Worm (Caenorhabditis elegans): Measurements from ENCODE around the gene ZK757.2.

ZK757.2 gene

DNA sequence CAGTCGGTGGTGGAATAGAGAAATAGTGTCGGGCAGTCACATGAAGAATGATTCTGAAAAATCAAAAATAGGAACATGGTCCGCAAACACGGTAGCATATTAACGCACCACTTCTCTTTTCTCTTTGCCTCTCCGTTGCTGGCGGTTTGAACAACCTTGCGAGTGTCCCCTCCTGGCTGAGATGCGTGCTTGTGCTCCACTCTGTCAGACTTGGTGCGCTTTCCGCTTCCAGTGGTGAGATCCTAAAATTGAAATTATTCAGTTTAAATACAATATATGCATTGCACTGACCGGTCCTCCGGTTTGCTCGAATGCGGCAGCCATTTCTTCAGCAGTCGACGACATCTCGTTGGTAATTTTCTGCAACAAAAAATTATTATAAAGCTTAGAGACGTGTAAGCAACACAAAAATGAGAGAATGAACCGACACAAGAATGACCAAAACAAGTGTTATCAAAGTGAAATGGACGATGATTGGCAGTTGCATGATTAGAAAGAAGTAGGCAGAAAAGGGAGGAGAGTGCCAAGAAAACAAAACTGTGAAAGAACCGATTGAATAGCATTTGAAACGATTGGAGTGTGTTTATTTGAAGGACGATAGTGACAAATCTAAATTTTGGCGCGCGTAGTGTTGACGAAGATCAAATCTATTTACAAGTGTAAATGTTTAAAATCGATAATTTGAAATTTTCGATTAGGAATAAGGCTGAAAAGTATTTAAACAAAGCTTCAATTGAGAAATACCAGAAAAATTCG is 53.5 kb downstream of the ZK757.2 start, which contains the start of gene ZK632.9:
TSS of gene ZK632.9 (minus strand) at position 360 of the 756 bp plus-strand sequence.
- no peak for TF ChIP-seq aly-1 (tag; optimal IDR thresholded peaks at IDR 0.05)
- TF ChIP-seq pes-1 (GFP tag; IDR thresholded peaks at IDR 0.05), result no peak
- TF ChIP-seq tra-4 (tag; optimal IDR thresholded peaks at IDR 0.05), result no peak
- TF ChIP-seq scrt-1 (GFP tag; IDR thresholded peaks at IDR 0.05), result no peak
- TF ChIP-seq flt-1 (GFP tag; IDR thresholded peaks at IDR 0.05), result no peak
- no peak for TF ChIP-seq hmbx-1 (tag; optimal IDR thresholded peaks at IDR 0.05)
- no peak for TF ChIP-seq ets-7 (tag; optimal IDR thresholded peaks at IDR 0.05)
- no peak for TF ChIP-seq ceh-36 (tag; optimal IDR thresholded peaks at IDR 0.05)

DNA sequence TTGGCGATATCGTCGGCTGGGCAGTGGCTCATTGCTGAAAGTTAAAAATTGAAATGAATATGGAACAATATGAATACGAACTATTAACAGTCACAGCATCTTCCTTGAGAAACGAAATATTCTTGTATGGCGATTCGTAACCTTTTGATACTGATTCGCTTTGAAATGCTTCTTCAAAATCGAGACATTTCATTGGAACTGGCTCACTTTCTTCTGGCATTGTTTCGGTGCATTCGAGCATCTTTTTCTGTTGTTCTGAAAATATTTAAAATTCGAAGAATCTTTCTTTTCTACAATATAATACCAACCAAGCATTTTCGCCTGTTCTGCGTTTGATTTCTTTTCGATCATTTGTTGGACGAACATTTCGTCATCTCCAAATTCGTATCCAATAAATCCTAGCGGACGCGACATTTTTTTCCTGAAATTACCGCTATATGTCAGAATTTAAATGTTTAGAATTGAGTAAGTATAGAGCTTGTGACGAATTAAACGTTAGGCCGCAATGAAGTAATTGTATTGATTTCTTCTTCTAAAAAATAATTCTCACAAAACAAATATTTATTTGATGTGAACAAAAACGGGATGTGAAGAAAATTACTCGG is 54.3 kb downstream of the ZK757.2 start, which contains the start of gene lin-52:
TSS of gene lin-52 (minus strand) at position 421 of the 605 bp plus-strand sequence.
- TF ChIP-seq ama-1 (optimal IDR thresholded peaks at IDR 0.05) (peak; percentile 64), scrt-1 (GFP tag; IDR thresholded peaks at IDR 0.05) (no peak), flt-1 (GFP tag; IDR thresholded peaks at IDR 0.05) (no peak), ceh-36 (tag; optimal IDR thresholded peaks at IDR 0.05) (no peak), tbx-37 (GFP tag; conservative IDR thresholded peaks at IDR 0.05) (no peak)

Data from whole organism, early embryonic.